Worm (Caenorhabditis elegans): Measurements from ENCODE around the gene F54A3.5.

DNA sequence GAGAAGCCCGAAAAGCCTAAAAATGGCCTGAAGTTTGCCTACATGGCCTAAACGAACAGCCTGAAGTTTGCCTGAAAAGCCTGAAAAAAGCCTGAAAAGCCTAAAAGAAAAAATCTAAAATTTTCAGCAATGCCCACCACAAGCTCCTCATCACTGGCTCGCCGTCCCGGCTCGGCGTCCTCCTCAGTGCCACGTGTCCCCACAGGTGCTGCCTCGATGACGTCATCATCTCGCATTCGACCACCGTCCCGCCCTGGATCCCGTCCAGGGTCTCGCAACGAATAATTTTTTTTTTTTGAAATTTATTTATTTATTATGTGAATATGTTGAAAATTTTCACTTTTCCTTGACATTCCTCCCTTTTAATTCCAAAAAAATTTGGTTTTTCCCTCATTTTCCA, 28.2 kb upstream of the F54A3.5 start:
- TF ChIP-seq lsy-2 (tag; optimal IDR thresholded peaks at IDR 0.05), result no peak
- no peak for TF ChIP-seq pha-4 (tag; optimal IDR thresholded peaks at IDR 0.05)
- TF ChIP-seq sptf-1 (tag; optimal IDR thresholded peaks at IDR 0.05), result no peak
- no peak for TF ChIP-seq M03D4.4 (tag; optimal IDR thresholded peaks at IDR 0.05)
- no peak for TF ChIP-seq blmp-1 (tag; optimal IDR thresholded peaks at IDR 0.05)
- no peak for TF ChIP-seq unc-62 (GFP tag; optimal IDR thresholded peaks at IDR 0.05)
- no peak for TF ChIP-seq unc-39 (tag; optimal IDR thresholded peaks at IDR 0.05)
- TF ChIP-seq nhr-237 (tag; optimal IDR thresholded peaks at IDR 0.05), result no peak
- TF ChIP-seq nhr-76 (tag; optimal IDR thresholded peaks at IDR 0.05), result no peak
- TF ChIP-seq ceh-39 (tag; optimal IDR thresholded peaks at IDR 0.05), result no peak
- TF ChIP-seq mep-1 (tag; optimal IDR thresholded peaks at IDR 0.05), result no peak
- TF ChIP-seq mls-2 (tag; optimal IDR thresholded peaks at IDR 0.05), result no peak
- TF ChIP-seq nhr-28 (tag; optimal IDR thresholded peaks at IDR 0.05), result no peak
- no peak for TF ChIP-seq ztf-11 (tag; optimal IDR thresholded peaks at IDR 0.05)

Measured in whole organism, mixed stage, embryonic.